Worm (Caenorhabditis elegans): ENCODE results near the gene gfat-2.

Gene gfat-2

DNA sequence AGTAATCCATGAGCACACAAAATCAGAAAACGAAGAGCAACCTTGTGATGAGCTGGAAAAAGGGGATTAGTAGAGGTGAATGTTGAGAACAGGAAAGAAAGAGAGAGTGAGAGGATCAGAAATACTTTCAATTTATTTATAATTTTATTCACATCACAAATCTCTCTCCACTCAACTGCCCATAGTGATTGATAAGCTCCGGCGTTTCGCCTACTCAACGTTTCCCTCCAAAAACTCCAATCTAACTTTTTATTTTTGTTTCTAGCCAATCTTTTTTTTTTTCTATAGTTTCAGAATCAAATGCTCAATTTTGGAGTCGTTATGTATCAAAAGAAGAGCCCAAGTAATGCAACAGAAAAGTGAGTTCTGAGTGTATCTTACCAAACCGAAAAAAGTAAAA lies 15.4 kb downstream of the gfat-2 start, which contains the start of gene kin-4:
Gene kin-4, plus strand, starts transcription at position 301 of the 400 bp plus-strand sequence.
- TF ChIP-seq mab-5 (tag; optimal IDR thresholded peaks at IDR 0.05) (no peak), nhr-25 (tag; optimal IDR thresholded peaks at IDR 0.05) (no peak), peb-1 (tag; optimal IDR thresholded peaks at IDR 0.05) (no peak), gmeb-1 (tag; optimal IDR thresholded peaks at IDR 0.05) (no peak)

- TF ChIP-seq ZK546.5 (tag; optimal IDR thresholded peaks at IDR 0.05): no peak
Measured at ce11 chrIV:11431448-11431847, 21.4 kb downstream of the gfat-2 start.

ce11 chrIV:11433709-11434108 lies 23.7 kb downstream of the gfat-2 start:
- TF ChIP-seq nhr-25 (tag; optimal IDR thresholded peaks at IDR 0.05) (no peak), nhr-129 (tag; optimal IDR thresholded peaks at IDR 0.05) (peak; percentile 80), nhr-21 (tag; optimal IDR thresholded peaks at IDR 0.05) (no peak), zag-1 (tag; optimal IDR thresholded peaks at IDR 0.05) (peak; percentile 54), elt-1 (tag; optimal IDR thresholded peaks at IDR 0.05) (no peak), nhr-6 (tag; optimal IDR thresholded peaks at IDR 0.05) (no peak), sma-9 (GFP tag; optimal IDR thresholded peaks at IDR 0.05) (peak; percentile 53), sma-9 (tag; optimal IDR thresholded peaks at IDR 0.05) (no peak), ceh-16 (tag; optimal IDR thresholded peaks at IDR 0.05) (no peak), R02D3.7 (tag; optimal IDR thresholded peaks at IDR 0.05) (no peak), nhr-10 (tag; optimal IDR thresholded peaks at IDR 0.05) (no peak), egl-27 (tag; optimal IDR thresholded peaks at IDR 0.05) (peak; percentile 44), lin-39 (tag; optimal IDR thresholded peaks at IDR 0.05) (no peak), lin-11 (tag; optimal IDR thresholded peaks at IDR 0.05) (peak; percentile 20), F13H6.1 (tag; optimal IDR thresholded peaks at IDR 0.05) (peak; percentile 82), Y55F3AM.14 (GFP tag; optimal IDR thresholded peaks at IDR 0.05) (no peak), lin-13 (GFP tag; optimal IDR thresholded peaks at IDR 0.05) (peak; percentile 63), gmeb-1 (tag; optimal IDR thresholded peaks at IDR 0.05) (peak; percentile 73), ama-1 (optimal IDR thresholded peaks at IDR 0.05) (no peak), unc-62 (GFP tag; optimal IDR thresholded peaks at IDR 0.05) (no peak), nhr-12 (tag; optimal IDR thresholded peaks at IDR 0.05) (no peak), elt-3 (tag; optimal IDR thresholded peaks at IDR 0.05) (no peak), snpc-4 (tag; optimal IDR thresholded peaks at IDR 0.05) (peak; percentile 10), nhr-77 (tag; optimal IDR thresholded peaks at IDR 0.05) (no peak), sma-3 (GFP tag; optimal IDR thresholded peaks at IDR 0.05) (peak; percentile 31), skn-1 (tag; optimal IDR thresholded peaks at IDR 0.05) (no peak), nhr-23 (tag; optimal IDR thresholded peaks at IDR 0.05) (no peak), ztf-1 (GFP tag; conservative IDR thresholded peaks at IDR 0.05) (no peak), peb-1 (tag; optimal IDR thresholded peaks at IDR 0.05) (no peak), nhr-237 (tag; optimal IDR thresholded peaks at IDR 0.05) (no peak), blmp-1 (tag; optimal IDR thresholded peaks at IDR 0.05; ENCODE audit: insufficient read depth) (no peak), unc-39 (tag; optimal IDR thresholded peaks at IDR 0.05) (no peak), ceh-82 (tag; optimal IDR thresholded peaks at IDR 0.05) (no peak), ztf-11 (tag; optimal IDR thresholded peaks at IDR 0.05) (no peak), aly-2 (tag; optimal IDR thresholded peaks at IDR 0.05) (no peak), C34F6.9 (tag; optimal IDR thresholded peaks at IDR 0.05) (peak; percentile 90), crh-2 (tag; optimal IDR thresholded peaks at IDR 0.05) (peak; percentile 68), lsy-2 (tag; optimal IDR thresholded peaks at IDR 0.05) (peak; percentile 73 to 84), mab-5 (tag; optimal IDR thresholded peaks at IDR 0.05) (peak; percentile 49), alr-1 (tag; optimal IDR thresholded peaks at IDR 0.05) (no peak), ztf-4 (tag; optimal IDR thresholded peaks at IDR 0.05) (peak; percentile 55), fos-1 (tag; optimal IDR thresholded peaks at IDR 0.05) (peak; percentile 49), mbf-1 (tag; optimal IDR thresholded peaks at IDR 0.05) (no peak), unc-55 (GFP tag; optimal IDR thresholded peaks at IDR 0.05) (peak; percentile 91), mdl-1 (tag; optimal IDR thresholded peaks at IDR 0.05) (no peak), ZK546.5 (tag; optimal IDR thresholded peaks at IDR 0.05) (no peak), nhr-11 (tag; optimal IDR thresholded peaks at IDR 0.05) (no peak), sem-4 (tag; optimal IDR thresholded peaks at IDR 0.05) (peak; percentile 48), dmd-4 (tag; optimal IDR thresholded peaks at IDR 0.05) (no peak)

Measured in whole organism, L2 larva.